Fruit fly (Drosophila melanogaster) whole organism, embryonic: ENCODE data around the gene nxf2.

Source experiments
- CG10654 ChIP-seq: fragments of 200-800 bp; sonication (Bioruptor generic); optimal IDR thresholded peaks from 2 replicates; lab custom pipeline; 2016; ENCODE audit warnings: missing biosample characterization, missing genetic modification characterization
- CG11696 ChIP-seq: fragments of 200-800 bp; sonication (Bioruptor generic); IDR thresholded peaks from 2 replicates; pipeline ENCODE4 v1.3.6; 2022; ENCODE audit warnings: missing biosample characterization, missing genetic modification characterization
- CG13424 ChIP-seq: fragments of 200-800 bp; sonication (Bioruptor generic); optimal IDR thresholded peaks from 2 replicates; lab custom pipeline; 2019; ENCODE audit warnings: missing biosample characterization, mild to moderate bottlenecking, missing genetic modification characterization, moderate library complexity
- CG14965 ChIP-seq: fragments of 200-800 bp; sonication (Bioruptor generic); optimal IDR thresholded peaks from 2 replicates; lab custom pipeline; 2016; ENCODE audit warnings: missing biosample characterization, missing genetic modification characterization, borderline replicate concordance
- CG15073 ChIP-seq: fragments of 200-800 bp; sonication (Bioruptor generic); optimal IDR thresholded peaks from 2 replicates; lab custom pipeline; 2016; ENCODE audit warnings: missing biosample characterization, missing genetic modification characterization
- CG17612 ChIP-seq: fragments of 200-800 bp; sonication (Bioruptor generic); IDR thresholded peaks from 2 replicates; pipeline ENCODE4 v1.3.6; 2022; ENCODE audit warnings: missing biosample characterization, missing genetic modification characterization
- CG18764 ChIP-seq: fragments of 200-800 bp; sonication (Bioruptor generic); optimal IDR thresholded peaks from 3 replicates; lab custom pipeline; 2016; ENCODE audit warnings: missing biosample characterization, missing genetic modification characterization
- CG2116 ChIP-seq: fragments of 200-800 bp; sonication (Bioruptor generic); optimal IDR thresholded peaks from 3 replicates; lab custom pipeline; 2018; ENCODE audit warnings: missing biosample characterization, mild to moderate bottlenecking, missing genetic modification characterization
- CG2199 ChIP-seq: fragments of 200-800 bp; sonication (Bioruptor generic); IDR thresholded peaks from 3 replicates; pipeline ENCODE4 v1.3.6; 2022; ENCODE audit warnings: missing biosample characterization, missing genetic modification characterization
- CG30403 ChIP-seq: fragments of 200-800 bp; sonication (Bioruptor generic); optimal IDR thresholded peaks from 3 replicates; lab custom pipeline; 2016; ENCODE audit warnings: missing biosample characterization, missing genetic modification characterization
- CG3163 ChIP-seq: fragments of 200-800 bp; sonication (Bioruptor generic); optimal IDR thresholded peaks from 3 replicates; lab custom pipeline; 2016; ENCODE audit warnings: missing biosample characterization, missing genetic modification characterization
- CG42726 ChIP-seq: fragments of 200-800 bp; sonication (Bioruptor generic); IDR thresholded peaks from 2 replicates; pipeline ENCODE4 v1.3.6; 2022; ENCODE audit warnings: missing biosample characterization, missing genetic modification characterization; ENCODE audit not compliant: partially characterized antibody
- CG4282 ChIP-seq: fragments of 200-800 bp; sonication (Bioruptor generic); optimal IDR thresholded peaks from 2 replicates; lab custom pipeline; 2016; ENCODE audit warnings: missing biosample characterization, missing genetic modification characterization
- CG4404 ChIP-seq: fragments of 200-800 bp; sonication (Bioruptor generic); IDR thresholded peaks from 2 replicates; pipeline ENCODE4 v1.3.6; 2022; ENCODE audit warnings: missing biosample characterization, missing genetic modification characterization
- CG6765 ChIP-seq: fragments of 200-800 bp; sonication (Bioruptor generic); optimal IDR thresholded peaks from 3 replicates; lab custom pipeline; 2017; ENCODE audit warnings: missing biosample characterization, mild to moderate bottlenecking, missing genetic modification characterization
- CG7839 ChIP-seq: fragments of 200-800 bp; sonication (Bioruptor generic); optimal IDR thresholded peaks from 3 replicates; lab custom pipeline; 2018; ENCODE audit warnings: missing biosample characterization, mild to moderate bottlenecking, missing genetic modification characterization, moderate library complexity
- CG8281 ChIP-seq: fragments of 200-800 bp; sonication (Bioruptor generic); optimal IDR thresholded peaks from 2 replicates; lab custom pipeline; 2018; ENCODE audit warnings: missing biosample characterization, mild to moderate bottlenecking, missing genetic modification characterization, moderate library complexity
- CG9215 ChIP-seq: fragments of 200-800 bp; sonication (Bioruptor generic); IDR thresholded peaks from 2 replicates; pipeline ENCODE4 v1.3.6; 2022; ENCODE audit warnings: missing biosample characterization, missing genetic modification characterization
- Dll ChIP-seq: fragments of 200-800 bp; sonication (Bioruptor generic); IDR thresholded peaks from 4 replicates; pipeline ENCODE4 v1.3.6; 2022; ENCODE audit warnings: missing biosample characterization, missing genetic modification characterization; ENCODE audit not compliant: partially characterized antibody
- Dref ChIP-seq: fragments of 200-800 bp; sonication (Bioruptor generic); IDR thresholded peaks from 2 replicates; pipeline ENCODE4 v1.3.6; 2022; ENCODE audit warnings: missing biosample characterization, missing genetic modification characterization
- Elba2 ChIP-seq: fragments of 200-800 bp; sonication (Bioruptor generic); optimal IDR thresholded peaks from 3 replicates; lab custom pipeline; 2016; ENCODE audit warnings: missing biosample characterization, missing genetic modification characterization
- Gsc ChIP-seq: fragments of 200-800 bp; sonication (Bioruptor generic); IDR thresholded peaks from 2 replicates; pipeline ENCODE4 v1.3.6; 2022; ENCODE audit warnings: missing biosample characterization, missing genetic modification characterization
- Hand ChIP-seq: fragments of 200-800 bp; sonication (Bioruptor generic); optimal IDR thresholded peaks from 2 replicates; lab custom pipeline; 2017; ENCODE audit warnings: mild to moderate bottlenecking, missing biosample characterization, missing genetic modification reagents, missing genetic modification characterization
- MBD-R2 ChIP-seq: fragments of 200-800 bp; sonication (Bioruptor generic); IDR thresholded peaks from 2 replicates; pipeline ENCODE4 v1.3.6; 2022; ENCODE audit warnings: missing biosample characterization, missing genetic modification characterization
- Mes4 ChIP-seq: fragments of 200-800 bp; sonication (Bioruptor generic); optimal IDR thresholded peaks from 2 replicates; lab custom pipeline; 2016; ENCODE audit warnings: missing biosample characterization, missing genetic modification characterization
- NFAT ChIP-seq: fragments of 200-800 bp; sonication (Bioruptor generic); IDR thresholded peaks from 2 replicates; pipeline ENCODE4 v1.3.6; 2022; ENCODE audit warnings: missing biosample characterization, missing genetic modification characterization
- Scr ChIP-seq: fragments of 200-800 bp; sonication (Bioruptor generic); IDR thresholded peaks from 2 replicates; pipeline ENCODE4 v1.3.6; 2022; ENCODE audit warnings: missing biosample characterization, missing genetic modification characterization; ENCODE audit not compliant: partially characterized antibody
- Usf ChIP-seq: fragments of 200-800 bp; sonication (Bioruptor generic); optimal IDR thresholded peaks from 2 replicates; lab custom pipeline; 2017; ENCODE audit warnings: missing genotype, missing biosample characterization, missing genetic modification characterization
- ap ChIP-seq: fragments of 200-800 bp; sonication (Bioruptor generic); IDR thresholded peaks from 2 replicates; pipeline ENCODE4 v1.3.6; 2022; ENCODE audit warnings: missing biosample characterization, missing genetic modification characterization
- az2 ChIP-seq: fragments of 200-800 bp; sonication (Bioruptor generic); optimal IDR thresholded peaks from 3 replicates; lab custom pipeline; 2016; ENCODE audit warnings: missing biosample characterization, missing genetic modification characterization
- bab2 ChIP-seq: fragments of 200-800 bp; sonication (Bioruptor generic); optimal IDR thresholded peaks from 2 replicates; lab custom pipeline; 2016; ENCODE audit warnings: missing biosample characterization, missing genetic modification characterization
- corto ChIP-seq: fragments of 200-800 bp; sonication (Bioruptor generic); optimal IDR thresholded peaks from 2 replicates; lab custom pipeline; 2016; ENCODE audit warnings: missing biosample characterization, mild to moderate bottlenecking, missing genetic modification characterization, moderate library complexity
- da ChIP-seq: fragments of 200-800 bp; sonication (Bioruptor generic); optimal IDR thresholded peaks from 2 replicates; lab custom pipeline; 2016; ENCODE audit warnings: missing biosample characterization, missing genetic modification characterization
- dati ChIP-seq: fragments of 200-800 bp; sonication (Bioruptor generic); IDR thresholded peaks from 2 replicates; pipeline ENCODE4 v1.3.6; 2022; ENCODE audit warnings: missing biosample characterization, missing genetic modification characterization
- dmrt11E ChIP-seq: fragments of 200-800 bp; sonication (Bioruptor generic); optimal IDR thresholded peaks from 3 replicates; lab custom pipeline; 2018; ENCODE audit warnings: missing biosample characterization, mild to moderate bottlenecking, missing genetic modification characterization, moderate library complexity
- ems ChIP-seq: fragments of 200-800 bp; sonication (Bioruptor generic); optimal IDR thresholded peaks from 3 replicates; lab custom pipeline; 2016; ENCODE audit warnings: missing biosample characterization, missing genetic modification characterization
- fd3F ChIP-seq: fragments of 200-800 bp; sonication (Bioruptor generic); optimal IDR thresholded peaks from 2 replicates; lab custom pipeline; 2018; ENCODE audit warnings: missing biosample characterization, mild to moderate bottlenecking, missing genetic modification characterization, moderate library complexity
- inv ChIP-seq: fragments of 200-800 bp; sonication (Bioruptor generic); IDR thresholded peaks from 2 replicates; pipeline ENCODE4 v1.3.6; 2022; ENCODE audit warnings: missing biosample characterization, missing genetic modification characterization; ENCODE audit not compliant: partially characterized antibody
- jigr1 ChIP-seq: fragments of 200-800 bp; sonication (Bioruptor generic); IDR thresholded peaks from 3 replicates; pipeline ENCODE4 v1.3.6; 2022; ENCODE audit warnings: missing biosample characterization, missing genetic modification characterization
- lola ChIP-seq, 3 experiments: fragments of >200 bp in 2 of 3; fragments of 200-800 bp in 1 of 3; sonication (Bioruptor generic) in 1 of 3; optimal IDR thresholded peaks; 2 replicates each; lab custom pipeline; 2017 to 2019; ENCODE audit warnings: missing biosample characterization in 3 of 3, missing genetic modification characterization in 3 of 3, mild to moderate bottlenecking in 1 of 3, moderate library complexity in 1 of 3
- mirr ChIP-seq: fragments of 200-800 bp; sonication (Bioruptor generic); optimal IDR thresholded peaks from 3 replicates; lab custom pipeline; 2018; ENCODE audit warnings: missing biosample characterization, mild to moderate bottlenecking, missing genetic modification characterization
- odd ChIP-seq: fragments of 200-800 bp; sonication (Bioruptor generic); optimal IDR thresholded peaks from 2 replicates; lab custom pipeline; 2017; ENCODE audit warnings: missing biosample characterization, mild to moderate bottlenecking, missing genetic modification characterization
- p53 ChIP-seq: fragments of 200-800 bp; sonication (Bioruptor generic); optimal IDR thresholded peaks from 2 replicates; lab custom pipeline; 2016; ENCODE audit warnings: missing biosample characterization, missing genetic modification characterization
- peb ChIP-seq: fragments of 200-800 bp; sonication (Bioruptor generic); IDR thresholded peaks from 2 replicates; pipeline ENCODE4 v1.3.6; 2022; ENCODE audit warnings: missing biosample characterization, missing genetic modification characterization
- phol ChIP-seq: fragments of 200-800 bp; sonication (Bioruptor generic); optimal IDR thresholded peaks from 3 replicates; lab custom pipeline; 2018; ENCODE audit warnings: missing biosample characterization, mild to moderate bottlenecking, missing genetic modification characterization, moderate library complexity
- sob ChIP-seq: fragments of 200-800 bp; sonication (Bioruptor generic); IDR thresholded peaks from 2 replicates; pipeline ENCODE4 v1.3.6; 2022; ENCODE audit warnings: missing biosample characterization, missing genetic modification characterization
- sug ChIP-seq: fragments of 200-800 bp; optimal IDR thresholded peaks from 2 replicates; lab custom pipeline; 2019; ENCODE audit warnings: missing biosample characterization, mild to moderate bottlenecking, missing genetic modification characterization, moderate library complexity
- tna ChIP-seq: fragments of 200-800 bp; sonication (Bioruptor generic); IDR thresholded peaks from 2 replicates; pipeline ENCODE4 v1.3.6; 2022; ENCODE audit warnings: missing biosample characterization, missing genetic modification characterization; ENCODE audit not compliant: partially characterized antibody
- twi ChIP-seq: fragments of 200-800 bp; optimal IDR thresholded peaks from 2 replicates; lab custom pipeline; 2019; ENCODE audit warnings: missing biosample characterization, mild to moderate bottlenecking, missing genetic modification characterization, moderate library complexity
- zfh2 ChIP-seq: fragments of 200-800 bp; sonication (Bioruptor generic); optimal IDR thresholded peaks from 2 replicates; lab custom pipeline; 2016; ENCODE audit warnings: missing biosample characterization, missing genetic modification characterization

Gene nxf2

dm6 chr3L:16582678-16583315, 2.7 kb upstream of the nxf2 start, which contains the start of gene Rpn12 (continued):
- TF ChIP-seq Elba2 (GFP tag; lab: Kevin White, UChicago) (no peak), dati (no peak), NFAT (GFP tag; lab: Robert Waterston, UW) (peak; percentile 28; the same call in 1 of the 2 replicates), sug (tag; lab: Kevin White, UChicago) (peak; percentile 38), peb (GFP tag; lab: Robert Waterston, UW) (no peak), zfh2 (GFP tag; lab: Kevin White, UChicago) (peak; percentile 29), twi (tag; lab: Kevin White, UChicago) (no peak), Hand (GFP tag; lab: Kevin White, UChicago) (no peak), CG14965 (no peak), Gsc (no peak), dmrt11E (tag; lab: Kevin White, UChicago) (no peak), CG4404 (GFP tag; lab: Robert Waterston, UW) (no peak), CG4282 (GFP tag; lab: Kevin White, UChicago) (no peak), lola (GFP tag; optimal IDR thresholded peaks at IDR 0.05; lab: Kevin White, UChicago) (peak in 1 of 3 experiments; percentile 23), p53 (GFP tag; lab: Kevin White, UChicago) (no peak), CG3163 (GFP tag; lab: Kevin White, UChicago) (no peak), bab2 (GFP tag; lab: Kevin White, UChicago) (peak; percentile 17), mirr (GFP tag; lab: Kevin White, UChicago) (no peak), Usf (no peak), CG2116 (GFP tag; lab: Kevin White, UChicago) (peak; percentile 75), Mes4 (GFP tag; lab: Kevin White, UChicago) (peak; percentile 7), CG11696 (GFP tag; lab: Robert Waterston, UW) (no peak), corto (GFP tag; lab: Kevin White, UChicago) (no peak), CG8281 (tag; lab: Kevin White, UChicago) (no peak), Scr (GFP tag; lab: Robert Waterston, UW) (peak; percentile 85), CG9215 (GFP tag; lab: Robert Waterston, UW) (no peak), MBD-R2 (GFP tag; lab: Robert Waterston, UW) (peak; percentile 69), phol (tag; lab: Kevin White, UChicago) (peak; percentile 44), CG17612 (GFP tag; lab: Robert Waterston, UW) (no peak), sob (GFP tag; lab: Robert Waterston, UW) (no peak), tna (peak; percentile 80), CG7839 (tag; lab: Kevin White, UChicago) (peak; percentile 17), da (GFP tag; lab: Kevin White, UChicago) (no peak), CG18764 (GFP tag; lab: Kevin White, UChicago) (no peak), CG6765 (GFP tag; lab: Kevin White, UChicago) (no peak), odd (GFP tag; lab: Kevin White, UChicago) (no peak), CG13424 (tag; lab: Kevin White, UChicago) (peak; percentile 61), CG10654 (GFP tag; lab: Kevin White, UChicago) (no peak), az2 (GFP tag; lab: Kevin White, UChicago) (no peak), fd3F (GFP tag; lab: Kevin White, UChicago) (no peak), CG30403 (GFP tag; lab: Kevin White, UChicago) (peak; percentile 43), CG15073 (GFP tag; lab: Kevin White, UChicago) (no peak), ems (GFP tag; lab: Kevin White, UChicago) (no peak), CG42726 (GFP tag; lab: Robert Waterston, UW) (no peak; the same call in 1 of the 2 replicates), inv (GFP tag; lab: Robert Waterston, UW) (peak; percentile 51), CG2199 (no peak), Dll (peak; percentile 88), ap (no peak), jigr1 (GFP tag; lab: Robert Waterston, UW) (no peak; the same call in 2 of the 3 replicates), Dref (GFP tag; lab: Robert Waterston, UW) (peak; percentile 88)
